Worm (Caenorhabditis elegans): ENCODE data around the gene K07H8.7.

DNA sequence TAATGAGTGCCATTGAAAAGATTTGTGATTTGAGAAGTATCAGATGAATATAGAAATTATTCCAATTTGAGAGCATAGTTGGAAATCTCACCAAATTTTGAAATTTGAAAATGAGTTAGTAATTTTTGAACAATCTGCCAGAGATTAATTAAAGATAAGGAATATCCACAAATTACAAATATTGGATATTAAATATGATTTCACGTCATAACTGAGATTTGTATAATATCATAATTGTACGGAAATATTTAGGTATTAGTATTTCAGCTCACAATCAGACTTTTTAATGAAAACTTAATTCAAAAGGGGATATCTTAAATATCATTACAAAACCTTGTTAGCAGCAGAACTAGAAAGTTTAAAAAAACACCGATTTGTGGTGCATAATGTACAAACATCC is at the start of gene K07H8.7:
- no peak for TF ChIP-seq F49E8.2 (tag; optimal IDR thresholded peaks at IDR 0.05; ENCODE audit: borderline replicate concordance)
- no peak for TF ChIP-seq snpc-4 (tag; optimal IDR thresholded peaks at IDR 0.05)
- TF ChIP-seq unc-130 (GFP tag; optimal IDR thresholded peaks at IDR 0.05) = no peak
- TF ChIP-seq ces-1 (GFP tag; optimal IDR thresholded peaks at IDR 0.05) = no peak
- TF ChIP-seq nhr-102 (tag; optimal IDR thresholded peaks at IDR 0.05) = no peak
- no peak for TF ChIP-seq spr-3 (GFP tag; optimal IDR thresholded peaks at IDR 0.05)
- no peak for TF ChIP-seq lim-7 (GFP tag; IDR thresholded peaks at IDR 0.05)

All from whole organism, L4 larva.